Worm (Caenorhabditis elegans): ENCODE measurements around the gene slc-17.5.

Gene slc-17.5

DNA sequence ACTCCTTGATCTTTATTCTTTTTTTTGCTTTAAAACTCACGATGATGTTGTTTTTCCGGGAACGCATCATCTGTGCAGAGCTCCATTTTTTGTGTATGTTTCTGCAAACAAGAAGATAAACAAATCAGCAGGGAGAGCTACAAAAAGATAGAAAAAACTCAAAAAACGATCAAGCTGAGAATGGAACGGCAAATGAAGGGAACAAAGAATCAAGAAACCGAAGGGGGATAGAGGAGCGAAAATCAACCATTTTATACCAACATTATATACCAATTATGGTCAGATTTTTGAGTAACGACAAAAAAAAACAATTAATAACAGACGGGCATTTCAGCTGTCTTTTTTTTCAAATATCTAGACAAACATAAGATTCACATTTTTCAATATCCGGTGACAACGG is at the start of gene slc-17.5:
Gene slc-17.5 (minus strand): TSS at position 101 of the 400 bp plus-strand sequence.
- TF ChIP-seq unc-62 (GFP tag; optimal IDR thresholded peaks at IDR 0.05) = no peak

DNA sequence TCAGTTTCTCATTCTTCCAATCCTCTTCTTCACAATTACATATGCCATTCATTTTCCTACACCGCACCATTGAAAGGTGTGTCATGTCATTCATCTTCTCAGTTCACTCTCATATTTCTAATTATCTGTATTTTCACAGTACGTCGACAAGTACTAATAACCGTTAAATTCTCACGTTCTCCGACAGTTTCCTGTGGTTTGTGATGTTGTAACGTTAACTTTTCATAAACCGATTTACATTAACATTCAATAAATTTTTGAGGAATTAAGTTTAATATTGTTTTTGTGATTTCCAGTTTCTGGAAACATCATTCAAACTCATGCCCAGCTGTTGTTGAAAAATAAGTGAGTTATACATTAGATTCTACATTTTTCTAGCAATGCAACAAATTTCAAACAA is 49.7 kb upstream of the slc-17.5 start, which contains the start of gene tmd-2:
Gene tmd-2 (plus strand): TSS at position 301 of the 400 bp plus-strand sequence.
- no peak for TF ChIP-seq unc-62 (GFP tag; optimal IDR thresholded peaks at IDR 0.05)

DNA sequence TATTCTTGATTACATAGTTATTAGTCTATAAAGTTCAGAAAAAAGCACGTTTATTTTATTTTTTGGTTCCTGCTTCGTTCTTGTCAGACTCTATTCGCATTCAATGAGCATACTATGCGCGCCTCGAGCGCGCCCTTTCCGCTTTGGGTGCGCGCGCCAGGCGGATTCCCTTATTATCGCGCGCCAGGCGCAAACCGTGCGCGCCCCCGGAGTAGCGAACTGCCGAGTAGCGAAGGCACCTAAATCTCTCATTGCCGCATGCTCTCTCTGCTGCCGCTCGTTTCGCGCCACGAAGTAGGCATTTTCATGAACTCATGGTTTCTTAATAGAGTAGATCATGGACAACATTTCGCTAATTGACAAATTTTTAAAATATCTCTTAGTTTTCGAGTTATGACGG is 42.4 kb upstream of the slc-17.5 start:
- no peak for TF ChIP-seq unc-62 (GFP tag; optimal IDR thresholded peaks at IDR 0.05)

DNA sequence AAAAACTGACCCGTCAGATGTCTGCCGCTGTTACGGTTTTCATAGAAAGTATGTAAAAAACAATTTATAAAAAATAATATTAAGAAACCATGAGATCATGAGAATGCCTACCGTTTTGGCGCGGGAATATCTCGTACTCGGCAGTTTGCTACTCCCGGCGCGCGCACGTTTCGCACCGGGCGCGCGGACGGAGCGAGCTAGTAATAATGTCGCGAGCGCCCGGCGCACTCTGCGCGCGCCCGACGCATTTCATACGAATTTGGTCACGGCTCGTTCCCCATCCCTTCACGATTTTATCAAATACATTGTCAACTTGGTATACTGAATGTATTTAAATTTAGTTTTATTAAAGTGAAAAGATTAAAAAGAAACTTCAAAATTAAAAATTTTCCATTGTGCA is 41.2 kb upstream of the slc-17.5 start:
- no peak for TF ChIP-seq unc-62 (GFP tag; optimal IDR thresholded peaks at IDR 0.05)

DNA sequence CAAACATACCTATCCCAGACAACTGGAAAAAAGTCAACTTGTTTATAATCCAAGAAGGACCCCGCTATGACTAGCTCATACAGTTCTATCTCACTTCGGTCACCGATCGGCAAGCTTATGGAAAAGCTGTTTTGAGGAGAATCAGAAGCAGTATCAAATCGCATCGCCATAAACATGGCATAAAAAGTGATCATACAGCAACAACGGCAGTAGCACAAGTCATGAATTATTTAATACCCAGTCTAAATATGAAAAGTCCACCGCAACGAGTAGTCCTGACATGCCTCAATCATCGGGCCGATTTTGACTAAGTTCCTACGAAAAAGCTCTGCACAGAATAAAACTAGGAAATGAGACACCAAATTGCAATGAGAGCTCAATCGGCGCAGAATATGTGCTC is 38.8 kb upstream of the slc-17.5 start:
- TF ChIP-seq unc-62 (GFP tag; optimal IDR thresholded peaks at IDR 0.05) = no peak

ce11 chrV:8318135-8318534 is 33.4 kb upstream of the slc-17.5 start, which contains the start of gene clec-219:
TSS of gene clec-219 (plus strand) at chrV:8318435.
- TF ChIP-seq unc-62 (GFP tag; optimal IDR thresholded peaks at IDR 0.05) = no peak

DNA sequence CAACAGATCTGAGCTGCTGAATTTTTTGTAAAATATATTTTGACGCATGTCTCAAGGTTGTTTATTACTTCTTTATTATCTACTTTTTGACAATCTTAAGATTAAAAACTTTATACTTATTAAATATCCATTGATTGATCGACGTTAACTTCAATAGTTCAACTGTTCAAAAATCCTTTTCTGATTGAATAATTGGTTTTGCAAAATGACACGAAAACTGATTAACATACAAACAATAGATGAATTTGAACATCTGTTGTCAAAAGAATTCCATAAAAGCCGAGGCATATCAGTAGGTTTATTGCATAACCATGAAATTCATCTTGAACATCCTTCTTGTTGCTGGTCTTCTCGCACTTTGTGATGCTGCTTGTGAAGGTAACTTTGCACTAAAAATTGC is 26.5 kb upstream of the slc-17.5 start, which contains the start of gene W02D7.12:
Gene W02D7.12 (plus strand): TSS at position 301 of the 400 bp plus-strand sequence.
- TF ChIP-seq unc-62 (GFP tag; optimal IDR thresholded peaks at IDR 0.05) = no peak

- TF ChIP-seq unc-62 (GFP tag; optimal IDR thresholded peaks at IDR 0.05) = no peak
These were observed 23.0 kb upstream of the slc-17.5 start, which contains the start of gene clec-218 for ce11 chrV:8307681-8308080. TSS of gene clec-218 (plus strand) at chrV:8307942.

DNA sequence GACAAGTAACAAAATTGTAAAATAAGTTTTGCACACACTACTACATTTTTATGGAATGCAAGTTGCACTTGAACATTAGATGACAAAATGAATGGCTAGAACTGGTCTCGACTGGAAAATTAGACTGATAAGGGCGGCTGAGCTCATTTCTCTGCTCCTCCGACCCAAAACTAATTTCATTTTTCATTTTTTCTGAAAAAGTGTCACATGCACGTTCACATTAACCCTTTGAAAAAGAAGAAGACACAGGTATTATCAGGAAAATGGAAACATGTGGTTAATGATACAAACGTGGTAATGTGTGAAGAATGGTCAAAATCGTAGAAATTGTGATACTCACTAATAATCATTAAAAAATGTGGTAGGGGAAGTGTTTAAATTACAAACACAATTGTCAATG is 22.3 kb upstream of the slc-17.5 start:
- no peak for TF ChIP-seq unc-62 (GFP tag; optimal IDR thresholded peaks at IDR 0.05)

DNA sequence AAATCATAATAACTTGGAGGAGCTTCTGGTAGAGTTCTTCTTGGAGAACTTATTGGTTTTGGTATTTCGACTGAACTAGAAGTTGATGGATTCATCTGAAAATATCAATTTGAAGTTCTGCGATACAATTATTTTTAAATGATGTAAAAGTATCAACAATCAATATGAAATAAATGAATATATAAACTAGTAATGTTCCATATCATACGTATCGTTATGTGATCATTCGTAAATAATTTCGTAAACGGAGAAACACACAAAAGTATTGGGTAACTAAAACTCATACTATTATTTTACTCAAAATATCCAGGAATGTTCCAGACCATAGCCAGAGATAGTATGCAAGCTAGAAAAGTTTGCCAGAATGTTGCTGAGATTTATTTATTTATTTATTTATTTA is 21.7 kb upstream of the slc-17.5 start, which contains the start of gene W02D7.8:
Gene W02D7.8 (minus strand): TSS at position 101 of the 400 bp plus-strand sequence.
- no peak for TF ChIP-seq unc-62 (GFP tag; optimal IDR thresholded peaks at IDR 0.05)

DNA sequence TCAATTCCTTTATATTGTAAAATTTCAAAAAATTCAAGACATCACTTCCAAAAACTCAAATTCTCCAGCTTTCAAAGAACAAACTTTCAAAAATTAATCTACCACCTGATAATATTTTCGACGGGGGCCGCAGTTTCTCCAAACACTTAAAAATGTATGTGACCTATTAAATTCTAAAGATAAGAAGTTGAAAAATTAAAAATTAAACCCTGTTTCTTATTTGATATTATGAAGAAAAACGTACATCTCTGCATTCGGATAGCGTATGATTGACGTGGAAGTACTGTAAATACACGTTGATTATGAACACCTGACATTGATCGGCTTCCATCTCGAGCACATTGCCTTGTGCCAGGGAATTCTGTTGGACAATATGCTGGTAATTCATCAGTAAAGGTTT is 21.2 kb upstream of the slc-17.5 start:
- no peak for TF ChIP-seq unc-62 (GFP tag; optimal IDR thresholded peaks at IDR 0.05)

DNA sequence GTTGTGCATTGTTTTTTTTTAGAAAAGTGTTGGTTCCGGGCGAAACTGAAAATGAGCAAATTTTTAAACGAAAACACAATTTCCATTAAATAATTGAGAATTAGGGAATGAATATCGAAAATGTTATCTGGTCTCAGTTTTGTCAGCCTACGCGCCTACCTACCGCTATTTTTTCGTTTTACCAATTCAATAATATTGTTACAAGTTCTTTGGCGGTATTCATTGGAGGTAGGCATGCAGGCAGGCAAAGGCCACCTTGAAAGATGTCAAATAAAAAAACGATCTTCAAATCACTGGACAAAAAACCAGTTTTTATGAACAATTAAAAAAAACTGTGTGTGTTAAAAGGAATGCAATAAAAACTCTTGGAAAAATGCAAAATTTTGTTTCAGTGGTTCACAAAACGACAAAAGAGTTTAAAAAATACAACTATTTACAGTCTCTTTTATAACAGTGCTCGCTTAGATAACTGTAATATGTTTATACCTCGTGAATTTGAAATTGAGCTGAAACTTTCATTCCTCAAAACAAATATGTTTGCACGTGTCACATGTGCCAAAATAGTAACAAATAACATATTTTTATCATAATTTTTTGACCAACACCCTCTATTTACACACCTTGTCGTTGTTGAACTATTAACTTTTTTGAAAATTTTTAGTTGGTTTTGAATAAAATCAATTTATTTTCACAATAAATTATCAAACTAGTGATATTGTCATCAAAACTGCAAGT is 19.9 kb upstream of the slc-17.5 start, which contains the start of gene W02D7.11:
Gene W02D7.11 (minus strand): TSS at position 51 of the 735 bp plus-strand sequence.
- TF ChIP-seq unc-62 (GFP tag; optimal IDR thresholded peaks at IDR 0.05) = no peak

DNA sequence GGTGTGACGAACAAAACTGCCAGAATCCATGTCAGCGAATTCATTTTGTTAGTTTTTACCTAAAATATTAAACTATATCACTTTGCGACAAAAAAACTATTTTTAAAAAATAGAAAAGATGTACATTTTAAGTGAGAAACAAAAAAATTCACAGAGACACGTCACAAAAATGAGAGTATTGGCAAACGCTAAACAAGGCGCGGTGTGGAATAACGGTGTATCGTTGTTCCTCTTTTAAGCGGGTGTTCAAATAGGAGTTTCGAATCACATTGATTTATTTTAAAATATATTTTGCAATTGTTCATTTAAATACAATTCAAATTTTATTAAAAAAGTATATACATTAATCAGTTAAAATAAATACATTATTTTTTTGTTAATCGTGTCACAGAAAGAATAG is 17.8 kb upstream of the slc-17.5 start, which contains the start of gene sel-9:
Gene sel-9 (minus strand): TSS at position 59 of the 400 bp plus-strand sequence.
- TF ChIP-seq unc-62 (GFP tag; optimal IDR thresholded peaks at IDR 0.05) = no peak

ce11 chrV:8300935-8301535 is 16.3 kb upstream of the slc-17.5 start, which contains the start of gene W02D7.6:
TSS of gene W02D7.6 (minus strand) at chrV:8301507.
- no peak for TF ChIP-seq unc-62 (GFP tag; optimal IDR thresholded peaks at IDR 0.05)

- no peak for TF ChIP-seq unc-62 (GFP tag; optimal IDR thresholded peaks at IDR 0.05)
These were observed 14.6 kb upstream of the slc-17.5 start, which contains the start of gene W02D7.5 for ce11 chrV:8299191-8299854. TSS of gene W02D7.5 (minus strand) at chrV:8299241.

DNA sequence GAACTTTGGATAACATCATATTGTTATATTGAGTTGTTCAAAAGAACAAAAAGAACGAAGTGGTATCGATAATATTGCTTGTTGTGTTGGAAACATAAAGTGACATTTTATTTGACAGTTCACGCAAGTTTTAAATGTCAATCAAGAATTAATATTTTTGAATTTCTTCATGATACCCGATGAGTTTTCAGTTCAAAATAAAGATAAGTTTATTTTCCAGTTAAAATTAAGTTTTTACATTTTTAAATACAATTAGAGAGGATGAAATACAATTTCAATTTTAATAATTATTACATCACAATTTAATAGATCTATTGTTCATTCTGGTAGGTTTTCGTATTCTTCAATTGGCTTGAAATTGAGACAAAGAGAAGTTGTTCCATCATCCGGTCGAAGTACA is 12.8 kb upstream of the slc-17.5 start, which contains the start of gene W02D7.4:
Gene W02D7.4 (minus strand): TSS at position 101 of the 400 bp plus-strand sequence.
- no peak for TF ChIP-seq unc-62 (GFP tag; optimal IDR thresholded peaks at IDR 0.05)

All from whole organism, dauer.